Worm (Caenorhabditis elegans) whole organism, mixed stage, embryonic: ENCODE data around the gene ser-1.

ENCODE experiments used
- ceh-39 ChIP-seq: fragments of 150-350 bp; optimal IDR thresholded peaks from 2 replicates; lab custom pipeline; 2014; ENCODE audit warnings: missing biosample characterization, missing genetic modification characterization
- elt-3 ChIP-seq: fragments of 150-350 bp; optimal IDR thresholded peaks from 2 replicates; lab custom pipeline; 2014; ENCODE audit warnings: missing biosample characterization, missing genetic modification characterization
- lsy-2 ChIP-seq: fragments of 150-350 bp; optimal IDR thresholded peaks from 2 replicates; lab custom pipeline; 2014; ENCODE audit warnings: missing biosample characterization, missing genetic modification characterization
- mep-1 ChIP-seq: fragments of 150-350 bp; optimal IDR thresholded peaks from 2 replicates; lab custom pipeline; 2017; ENCODE audit warnings: missing biosample characterization, missing genetic modification reagents, missing genetic modification characterization, inconsistent platforms
- nhr-12 ChIP-seq: fragments of 150-350 bp; optimal IDR thresholded peaks from 2 replicates; lab custom pipeline; 2014; ENCODE audit warnings: missing biosample characterization, missing genetic modification characterization
- nhr-237 ChIP-seq: fragments of 150-350 bp; optimal IDR thresholded peaks from 2 replicates; lab custom pipeline; 2014; ENCODE audit warnings: missing biosample characterization, missing genetic modification characterization
- nhr-76 ChIP-seq: sonication (generic microtip); optimal IDR thresholded peaks from 2 replicates; lab custom pipeline; 2017; ENCODE audit warnings: missing biosample characterization, missing genetic modification characterization
- pha-4 ChIP-seq: fragments of 150-350 bp; optimal IDR thresholded peaks from 2 replicates; lab custom pipeline; 2018; ENCODE audit warnings: missing biosample characterization, missing genetic modification reagents, missing genetic modification characterization
- snpc-4 ChIP-seq: fragments of 150-350 bp; optimal IDR thresholded peaks from 2 replicates; lab custom pipeline; 2014; ENCODE audit warnings: missing biosample characterization, missing genetic modification characterization
- unc-39 ChIP-seq: fragments of 150-350 bp; optimal IDR thresholded peaks from 2 replicates; lab custom pipeline; 2014; ENCODE audit warnings: missing biosample characterization, missing genetic modification characterization
- ztf-11 ChIP-seq: fragments of 150-350 bp; optimal IDR thresholded peaks from 2 replicates; lab custom pipeline; 2014; ENCODE audit warnings: missing biosample characterization, missing genetic modification characterization

ce11 chrX:16551318-16551717, 28.2 kb upstream of the ser-1 start:
- TF ChIP-seq pha-4 (tag; lab: Kevin White, UChicago) (no peak), ztf-11 (no peak), mep-1 (tag; lab: Kevin White, UChicago) (no peak), nhr-12 (tag; lab: Kevin White, UChicago) (no peak), nhr-76 (tag; lab: Kevin White, UChicago) (no peak), ceh-39 (tag; lab: Kevin White, UChicago) (no peak), elt-3 (tag; lab: Kevin White, UChicago) (no peak), unc-39 (tag; lab: Kevin White, UChicago) (no peak), nhr-237 (tag; lab: Kevin White, UChicago) (no peak), snpc-4 (tag; lab: Kevin White, UChicago) (no peak), lsy-2 (tag; lab: Kevin White, UChicago) (no peak)
